Worm (Caenorhabditis elegans) whole organism, L3 larva: ENCODE measurements around the gene swan-2.

ENCODE experiments used
- R02D3.7 ChIP-seq: fragments of 150-350 bp; optimal IDR thresholded peaks from 2 replicates; lab custom pipeline; 2014; ENCODE audit warnings: missing biosample characterization, missing genetic modification characterization
- ZK546.5 ChIP-seq: sonication (generic microtip); optimal IDR thresholded peaks from 2 replicates; lab custom pipeline; 2017; ENCODE audit warnings: missing biosample characterization, missing genetic modification characterization
- aly-2 ChIP-seq: fragments of 150-350 bp; optimal IDR thresholded peaks from 2 replicates; lab custom pipeline; 2014; ENCODE audit warnings: missing biosample characterization, missing genetic modification characterization
- ama-1 ChIP-seq: fragments of 150-350 bp; optimal IDR thresholded peaks from 2 replicates; lab custom pipeline; 2018
- ceh-28 ChIP-seq: fragments of 150-350 bp; optimal IDR thresholded peaks from 2 replicates; lab custom pipeline; 2014; ENCODE audit warnings: missing biosample characterization, missing genetic modification reagents, missing genetic modification characterization
- ceh-82 ChIP-seq: fragments of 150-350 bp; optimal IDR thresholded peaks from 2 replicates; lab custom pipeline; 2014; ENCODE audit warnings: missing biosample characterization, missing genetic modification characterization
- ceh-9 ChIP-seq: sonication (generic microtip); optimal IDR thresholded peaks from 2 replicates; lab custom pipeline; 2018; ENCODE audit warnings: missing biosample characterization, missing genetic modification characterization
- daf-12 ChIP-seq: fragments of 150-350 bp; optimal IDR thresholded peaks from 2 replicates; lab custom pipeline; 2014; ENCODE audit warnings: missing biosample characterization, missing genetic modification reagents, missing genetic modification characterization
- egl-27 ChIP-seq: sonication (generic microtip); optimal IDR thresholded peaks from 4 replicates; lab custom pipeline; 2017; ENCODE audit warnings: missing biosample characterization, missing genetic modification reagents, missing genetic modification characterization
- egl-5 ChIP-seq: fragments of 150-350 bp; optimal IDR thresholded peaks from 2 replicates; lab custom pipeline; 2017; ENCODE audit warnings: missing biosample characterization, missing genetic modification reagents, missing genetic modification characterization, inconsistent platforms
- elt-1 ChIP-seq: fragments of 150-350 bp; optimal IDR thresholded peaks from 2 replicates; lab custom pipeline; 2014; ENCODE audit warnings: missing biosample characterization, missing genetic modification characterization
- elt-2 ChIP-seq: sonication (generic microtip); optimal IDR thresholded peaks from 2 replicates; lab custom pipeline; 2016; ENCODE audit warnings: missing genetic modification reagents, mild to moderate bottlenecking, missing genetic modification characterization, missing compliant biosample characterization
- elt-3 ChIP-seq, 3 experiments: fragments of 150-350 bp in 1 of 3; sonication (generic microtip) in 2 of 3; optimal IDR thresholded peaks; 2 replicates in 2 of 3; 4 replicates in 1 of 3; lab custom pipeline; 2014 to 2017; ENCODE audit warnings: missing biosample characterization in 3 of 3, missing genetic modification characterization in 3 of 3
- eor-1 ChIP-seq, 2 experiments: fragments of 150-350 bp; optimal IDR thresholded peaks; 2 replicates each; lab custom pipeline; 2014 to 2018; ENCODE audit warnings: missing biosample characterization in 2 of 2, missing genetic modification characterization in 2 of 2
- fkh-10 ChIP-seq: sonication (generic microtip); optimal IDR thresholded peaks from 2 replicates; lab custom pipeline; 2017; ENCODE audit warnings: missing biosample characterization, missing genetic modification reagents, missing genetic modification characterization
- fkh-2 ChIP-seq: fragments of 150-350 bp; optimal IDR thresholded peaks from 2 replicates; lab custom pipeline; 2014; ENCODE audit warnings: missing biosample characterization, missing genetic modification reagents, missing genetic modification characterization
- fos-1 ChIP-seq: fragments of 150-350 bp; optimal IDR thresholded peaks from 2 replicates; lab custom pipeline; 2014; ENCODE audit warnings: missing biosample characterization, missing genetic modification characterization
- hmg-11 ChIP-seq: sonication (generic microtip); optimal IDR thresholded peaks from 2 replicates; lab custom pipeline; 2016; ENCODE audit warnings: missing genetic modification characterization, missing compliant biosample characterization
- jun-1 ChIP-seq: fragments of 150-350 bp; optimal IDR thresholded peaks from 2 replicates; lab custom pipeline; 2014; ENCODE audit warnings: missing biosample characterization, missing genetic modification reagents, missing genetic modification characterization
- lin-15B ChIP-seq: fragments of 150-350 bp; optimal IDR thresholded peaks from 2 replicates; lab custom pipeline; 2014; ENCODE audit warnings: missing biosample characterization, missing genetic modification characterization
- lin-39 ChIP-seq: fragments of 150-350 bp; optimal IDR thresholded peaks from 2 replicates; lab custom pipeline; 2018; ENCODE audit warnings: missing biosample characterization, missing genetic modification reagents, missing genetic modification characterization
- mdl-1 ChIP-seq: fragments of 150-350 bp; optimal IDR thresholded peaks from 2 replicates; lab custom pipeline; 2014; ENCODE audit warnings: missing biosample characterization, missing genetic modification characterization
- mml-1 ChIP-seq: fragments of 150-350 bp; sonication (generic microtip); optimal IDR thresholded peaks from 3 replicates; lab custom pipeline; 2014; ENCODE audit warnings: missing biosample characterization, missing genetic modification characterization
- nfya-1 ChIP-seq: sonication (generic microtip); optimal IDR thresholded peaks from 2 replicates; lab custom pipeline; 2017; ENCODE audit warnings: missing genetic modification characterization, mild to moderate bottlenecking, missing compliant biosample characterization, antibody characterized with exemption, moderate library complexity; ENCODE audit not compliant: insufficient read depth
- nhr-11 ChIP-seq: fragments of 150-350 bp; optimal IDR thresholded peaks from 2 replicates; lab custom pipeline; 2014; ENCODE audit warnings: missing biosample characterization, missing genetic modification characterization
- nhr-12 ChIP-seq: fragments of 150-350 bp; optimal IDR thresholded peaks from 2 replicates; lab custom pipeline; 2014; ENCODE audit warnings: missing biosample characterization, missing genetic modification characterization
- nhr-23 ChIP-seq: fragments of 150-350 bp; optimal IDR thresholded peaks from 2 replicates; lab custom pipeline; 2014; ENCODE audit warnings: missing biosample characterization, missing genetic modification reagents, missing genetic modification characterization
- nhr-25 ChIP-seq: sonication (generic microtip); optimal IDR thresholded peaks from 2 replicates; lab custom pipeline; 2017; ENCODE audit warnings: missing biosample characterization, missing genetic modification characterization
- nhr-28 ChIP-seq: fragments of 150-350 bp; optimal IDR thresholded peaks from 2 replicates; lab custom pipeline; 2014; ENCODE audit warnings: missing biosample characterization, missing genetic modification characterization
- nhr-43 ChIP-seq: sonication (generic microtip); optimal IDR thresholded peaks from 2 replicates; lab custom pipeline; 2016; ENCODE audit warnings: mild to moderate bottlenecking, missing genetic modification characterization, missing compliant biosample characterization; ENCODE audit not compliant: poor library complexity, severe bottlenecking
- nhr-77 ChIP-seq: fragments of 150-350 bp; optimal IDR thresholded peaks from 2 replicates; lab custom pipeline; 2014; ENCODE audit warnings: missing biosample characterization, missing genetic modification characterization
- pha-4 ChIP-seq: fragments of 150-350 bp; optimal IDR thresholded peaks from 2 replicates; lab custom pipeline; 2014; ENCODE audit warnings: missing biosample characterization, missing genetic modification reagents, missing genetic modification characterization
- pqm-1 ChIP-seq: fragments of 150-350 bp; optimal IDR thresholded peaks from 2 replicates; lab custom pipeline; 2017; ENCODE audit warnings: missing biosample characterization, missing genetic modification characterization, inconsistent platforms
- sea-2 ChIP-seq: fragments of 150-350 bp; sonication (generic microtip); optimal IDR thresholded peaks from 4 replicates; lab custom pipeline; 2014; ENCODE audit warnings: missing biosample characterization, missing genetic modification reagents, missing genetic modification characterization
- skn-1 ChIP-seq: fragments of 150-350 bp; optimal IDR thresholded peaks from 2 replicates; lab custom pipeline; 2014; ENCODE audit warnings: missing biosample characterization, missing genetic modification characterization
- snpc-4 ChIP-seq: fragments of 150-350 bp; optimal IDR thresholded peaks from 2 replicates; lab custom pipeline; 2014; ENCODE audit warnings: missing biosample characterization, missing genetic modification characterization
- tbx-2 ChIP-seq: sonication (generic microtip); optimal IDR thresholded peaks from 2 replicates; lab custom pipeline; 2016; ENCODE audit warnings: mild to moderate bottlenecking, missing genetic modification characterization, missing compliant biosample characterization
- unc-62 ChIP-seq: fragments of 150-350 bp; sonication (generic microtip); optimal IDR thresholded peaks from 4 replicates; lab custom pipeline; 2014; ENCODE audit warnings: missing biosample characterization, missing genetic modification reagents, missing genetic modification characterization
- zag-1 ChIP-seq: fragments of 150-350 bp; optimal IDR thresholded peaks from 2 replicates; lab custom pipeline; 2014; ENCODE audit warnings: missing biosample characterization, missing genetic modification characterization
- ztf-11 ChIP-seq: fragments of 150-350 bp; optimal IDR thresholded peaks from 2 replicates; lab custom pipeline; 2014; ENCODE audit warnings: missing biosample characterization, missing genetic modification characterization
- ztf-4 ChIP-seq: fragments of 150-350 bp; optimal IDR thresholded peaks from 2 replicates; lab custom pipeline; 2014; ENCODE audit warnings: missing biosample characterization, missing genetic modification characterization

Gene swan-2

DNA sequence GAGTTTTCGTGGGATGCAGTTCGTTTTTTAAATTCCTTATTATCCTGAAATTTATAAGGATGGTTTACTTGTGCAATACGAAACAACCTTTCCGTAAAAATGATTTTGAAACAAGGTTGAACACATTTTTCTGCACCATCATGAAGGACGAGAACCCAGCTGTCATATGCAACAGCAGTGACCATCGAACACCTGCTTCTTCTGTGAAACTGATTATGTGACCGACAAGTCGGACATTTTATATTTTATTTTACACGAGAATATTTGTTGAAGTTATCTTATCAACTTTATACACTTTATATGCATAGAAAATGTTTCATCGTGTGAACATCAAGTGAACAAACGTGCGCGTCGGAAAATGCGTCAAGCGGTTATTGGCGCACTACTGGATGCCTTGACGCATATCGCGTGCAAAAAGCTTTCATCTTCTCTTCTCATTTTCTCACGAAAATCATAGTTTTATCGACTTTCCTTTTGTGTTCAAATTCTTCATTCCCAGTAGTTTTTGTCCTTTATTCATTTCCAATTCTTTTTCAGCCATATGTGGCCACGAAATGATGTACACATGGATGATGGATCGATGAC, 14.8 kb upstream of the swan-2 start, which contains the start of gene sel-10:
Gene sel-10 (plus strand): TSS at position 538 of the 585 bp plus-strand sequence.
- peak; percentile 66 for TF ChIP-seq hmg-11 (tag; lab: Kevin White, UChicago)
- no peak for TF ChIP-seq aly-2 (tag; lab: Kevin White, UChicago)
- TF ChIP-seq eor-1 (tag; optimal IDR thresholded peaks at IDR 0.05; lab: Kevin White, UChicago) = no peak
- no peak for TF ChIP-seq mml-1 (tag; lab: Kevin White, UChicago)
- no peak for TF ChIP-seq egl-27 (tag; lab: Kevin White, UChicago)
- TF ChIP-seq sea-2 = no peak
- no peak for TF ChIP-seq elt-3 (tag; optimal IDR thresholded peaks at IDR 0.05; lab: Kevin White, UChicago)
- TF ChIP-seq unc-62 (GFP tag; lab: Kevin White, UChicago) = no peak
- no peak for TF ChIP-seq ama-1 (lab: Kevin White, UChicago)
- peak; percentile 47 for TF ChIP-seq R02D3.7
- TF ChIP-seq ZK546.5 (tag; lab: Kevin White, UChicago) = no peak
- no peak for TF ChIP-seq pqm-1 (tag; lab: Kevin White, UChicago)
- TF ChIP-seq skn-1 (tag; lab: Kevin White, UChicago) = no peak
- peak; percentile 83 for TF ChIP-seq snpc-4 (tag; lab: Kevin White, UChicago)
- TF ChIP-seq ztf-4 (tag; lab: Kevin White, UChicago) = no peak
- peak; percentile 74 for TF ChIP-seq nhr-25 (tag; lab: Kevin White, UChicago)
- peak; percentile 82 for TF ChIP-seq nhr-43
- no peak for TF ChIP-seq mdl-1
- TF ChIP-seq nfya-1 (tag; lab: Kevin White, UChicago) = peak; percentile 76
- TF ChIP-seq egl-5 (tag; lab: Kevin White, UChicago) = no peak
- no peak for TF ChIP-seq zag-1 (tag; lab: Kevin White, UChicago)
- TF ChIP-seq jun-1 = peak; percentile 51
- no peak for TF ChIP-seq fkh-2
- TF ChIP-seq ceh-9 = no peak
- TF ChIP-seq fkh-10 = peak; percentile 23
- TF ChIP-seq nhr-77 = peak; percentile 3
- TF ChIP-seq ztf-11 (tag; lab: Kevin White, UChicago) = no peak
- no peak for TF ChIP-seq ceh-82 (tag; lab: Kevin White, UChicago)
- TF ChIP-seq nhr-11 (tag; lab: Kevin White, UChicago) = peak; percentile 10
- peak; percentile 84 for TF ChIP-seq nhr-23
- peak; percentile 36 for TF ChIP-seq lin-39 (tag; lab: Kevin White, UChicago)
- TF ChIP-seq daf-12 (tag; lab: Kevin White, UChicago) = no peak
- TF ChIP-seq fos-1 (tag; lab: Kevin White, UChicago) = no peak
- no peak for TF ChIP-seq nhr-28 (tag; lab: Kevin White, UChicago)
- no peak for TF ChIP-seq tbx-2 (tag; lab: Kevin White, UChicago)
- TF ChIP-seq pha-4 = peak; percentile 62
- TF ChIP-seq lin-15B (tag; lab: Kevin White, UChicago) = peak; percentile 75
- TF ChIP-seq elt-1 (tag; lab: Kevin White, UChicago) = no peak
- TF ChIP-seq ceh-28 (tag; lab: Kevin White, UChicago) = no peak
- TF ChIP-seq nhr-12 (tag; lab: Kevin White, UChicago) = no peak
- TF ChIP-seq elt-2 (tag; lab: Kevin White, UChicago) = peak; percentile 57

DNA sequence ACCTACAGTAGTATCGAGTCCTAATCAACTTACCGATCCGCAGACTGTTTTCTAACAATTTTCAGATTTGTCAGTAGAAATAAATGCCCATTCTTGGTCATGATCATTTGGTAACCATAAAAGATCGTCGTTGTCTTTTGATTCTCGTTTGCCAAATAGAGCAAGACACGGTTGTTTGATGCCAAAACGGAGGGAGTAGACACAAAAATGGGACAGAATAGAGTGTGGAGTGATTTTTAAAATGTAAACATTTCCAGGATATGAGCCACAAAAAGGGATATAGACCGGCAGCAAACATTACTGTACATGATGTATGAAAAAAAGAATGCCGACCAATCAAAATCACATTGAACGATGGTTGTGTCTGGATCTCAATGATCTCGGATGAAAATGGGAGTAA, 12.8 kb upstream of the swan-2 start, which contains the start of gene F55B12.2:
Gene F55B12.2 (minus strand): TSS at position 101 of the 400 bp plus-strand sequence.
- TF ChIP-seq sea-2 (no peak), ztf-11 (tag; lab: Kevin White, UChicago) (no peak)

DNA sequence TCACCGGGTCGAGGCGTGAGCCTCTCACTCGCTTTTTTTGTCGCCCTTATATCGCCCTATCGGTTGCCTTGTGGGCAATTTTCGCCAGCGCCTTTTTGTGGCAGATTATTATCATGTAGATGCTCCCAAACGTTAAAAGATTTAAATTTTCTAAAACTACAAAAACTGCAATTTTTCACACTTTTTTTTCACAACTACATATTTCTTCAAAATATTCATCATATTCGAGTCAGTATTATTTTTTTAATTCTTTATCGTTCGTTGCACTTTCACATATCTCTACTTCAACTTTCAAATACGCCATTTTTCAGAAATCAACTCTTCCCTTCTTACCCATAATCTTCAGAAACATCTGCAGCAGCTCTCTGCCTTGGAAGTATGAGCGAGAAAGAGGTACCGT, 8.8 kb upstream of the swan-2 start, which contains the start of gene ceh-24:
Gene ceh-24 (plus strand): TSS at position 301 of the 400 bp plus-strand sequence.
- TF ChIP-seq lin-39 (tag; lab: Kevin White, UChicago) = no peak
- TF ChIP-seq, all 47 proteins: peak for 0
